Worm (Caenorhabditis elegans) whole organism, L3 larva: ENCODE measurements around the gene snap-1.

Source experiments
- aly-2 ChIP-seq: fragments of 150-350 bp; optimal IDR thresholded peaks from 2 replicates; lab custom pipeline; 2014; ENCODE audit warnings: missing biosample characterization, missing genetic modification characterization
- ama-1 ChIP-seq: fragments of 150-350 bp; optimal IDR thresholded peaks from 2 replicates; lab custom pipeline; 2018
- ceh-16 ChIP-seq: sonication (generic microtip); optimal IDR thresholded peaks from 2 replicates; lab custom pipeline; 2017; ENCODE audit warnings: missing biosample characterization, missing genetic modification characterization
- ceh-28 ChIP-seq: fragments of 150-350 bp; optimal IDR thresholded peaks from 2 replicates; lab custom pipeline; 2014; ENCODE audit warnings: missing biosample characterization, missing genetic modification reagents, missing genetic modification characterization
- ceh-9 ChIP-seq: sonication (generic microtip); optimal IDR thresholded peaks from 2 replicates; lab custom pipeline; 2018; ENCODE audit warnings: missing biosample characterization, missing genetic modification characterization
- egl-27 ChIP-seq: sonication (generic microtip); optimal IDR thresholded peaks from 4 replicates; lab custom pipeline; 2017; ENCODE audit warnings: missing biosample characterization, missing genetic modification reagents, missing genetic modification characterization
- egl-5 ChIP-seq: fragments of 150-350 bp; optimal IDR thresholded peaks from 2 replicates; lab custom pipeline; 2017; ENCODE audit warnings: missing biosample characterization, missing genetic modification reagents, missing genetic modification characterization, inconsistent platforms
- elt-1 ChIP-seq: fragments of 150-350 bp; optimal IDR thresholded peaks from 2 replicates; lab custom pipeline; 2014; ENCODE audit warnings: missing biosample characterization, missing genetic modification characterization
- elt-2 ChIP-seq: sonication (generic microtip); optimal IDR thresholded peaks from 2 replicates; lab custom pipeline; 2016; ENCODE audit warnings: missing genetic modification reagents, mild to moderate bottlenecking, missing genetic modification characterization, missing compliant biosample characterization
- elt-3 ChIP-seq, 3 experiments: fragments of 150-350 bp in 1 of 3; sonication (generic microtip) in 2 of 3; optimal IDR thresholded peaks; 2 replicates in 2 of 3; 4 replicates in 1 of 3; lab custom pipeline; 2014 to 2017; ENCODE audit warnings: missing biosample characterization in 3 of 3, missing genetic modification characterization in 3 of 3
- fkh-2 ChIP-seq: fragments of 150-350 bp; optimal IDR thresholded peaks from 2 replicates; lab custom pipeline; 2014; ENCODE audit warnings: missing biosample characterization, missing genetic modification reagents, missing genetic modification characterization
- lin-39 ChIP-seq: fragments of 150-350 bp; optimal IDR thresholded peaks from 2 replicates; lab custom pipeline; 2018; ENCODE audit warnings: missing biosample characterization, missing genetic modification reagents, missing genetic modification characterization
- mdl-1 ChIP-seq: fragments of 150-350 bp; optimal IDR thresholded peaks from 2 replicates; lab custom pipeline; 2014; ENCODE audit warnings: missing biosample characterization, missing genetic modification characterization
- mml-1 ChIP-seq: fragments of 150-350 bp; sonication (generic microtip); optimal IDR thresholded peaks from 3 replicates; lab custom pipeline; 2014; ENCODE audit warnings: missing biosample characterization, missing genetic modification characterization
- nhr-11 ChIP-seq: fragments of 150-350 bp; optimal IDR thresholded peaks from 2 replicates; lab custom pipeline; 2014; ENCODE audit warnings: missing biosample characterization, missing genetic modification characterization
- nhr-12 ChIP-seq: fragments of 150-350 bp; optimal IDR thresholded peaks from 2 replicates; lab custom pipeline; 2014; ENCODE audit warnings: missing biosample characterization, missing genetic modification characterization
- nhr-23 ChIP-seq: fragments of 150-350 bp; optimal IDR thresholded peaks from 2 replicates; lab custom pipeline; 2014; ENCODE audit warnings: missing biosample characterization, missing genetic modification reagents, missing genetic modification characterization
- nhr-43 ChIP-seq: sonication (generic microtip); optimal IDR thresholded peaks from 2 replicates; lab custom pipeline; 2016; ENCODE audit warnings: mild to moderate bottlenecking, missing genetic modification characterization, missing compliant biosample characterization; ENCODE audit not compliant: poor library complexity, severe bottlenecking
- nhr-67 ChIP-seq: fragments of 150-350 bp; optimal IDR thresholded peaks from 2 replicates; lab custom pipeline; 2014; ENCODE audit warnings: missing biosample characterization, missing genetic modification characterization
- nhr-76 ChIP-seq: fragments of 150-350 bp; sonication (generic microtip); optimal IDR thresholded peaks from 5 replicates; lab custom pipeline; 2014; ENCODE audit warnings: missing biosample characterization, missing genetic modification characterization
- nhr-77 ChIP-seq: fragments of 150-350 bp; optimal IDR thresholded peaks from 2 replicates; lab custom pipeline; 2014; ENCODE audit warnings: missing biosample characterization, missing genetic modification characterization
- pha-4 ChIP-seq: fragments of 150-350 bp; optimal IDR thresholded peaks from 2 replicates; lab custom pipeline; 2014; ENCODE audit warnings: missing biosample characterization, missing genetic modification reagents, missing genetic modification characterization
- pqm-1 ChIP-seq: fragments of 150-350 bp; optimal IDR thresholded peaks from 2 replicates; lab custom pipeline; 2017; ENCODE audit warnings: missing biosample characterization, missing genetic modification characterization, inconsistent platforms
- snpc-4 ChIP-seq: fragments of 150-350 bp; optimal IDR thresholded peaks from 2 replicates; lab custom pipeline; 2014; ENCODE audit warnings: missing biosample characterization, missing genetic modification characterization
- zag-1 ChIP-seq: fragments of 150-350 bp; optimal IDR thresholded peaks from 2 replicates; lab custom pipeline; 2014; ENCODE audit warnings: missing biosample characterization, missing genetic modification characterization
- ztf-11 ChIP-seq: fragments of 150-350 bp; optimal IDR thresholded peaks from 2 replicates; lab custom pipeline; 2014; ENCODE audit warnings: missing biosample characterization, missing genetic modification characterization
- ztf-4 ChIP-seq: fragments of 150-350 bp; optimal IDR thresholded peaks from 2 replicates; lab custom pipeline; 2014; ENCODE audit warnings: missing biosample characterization, missing genetic modification characterization

Gene snap-1

DNA sequence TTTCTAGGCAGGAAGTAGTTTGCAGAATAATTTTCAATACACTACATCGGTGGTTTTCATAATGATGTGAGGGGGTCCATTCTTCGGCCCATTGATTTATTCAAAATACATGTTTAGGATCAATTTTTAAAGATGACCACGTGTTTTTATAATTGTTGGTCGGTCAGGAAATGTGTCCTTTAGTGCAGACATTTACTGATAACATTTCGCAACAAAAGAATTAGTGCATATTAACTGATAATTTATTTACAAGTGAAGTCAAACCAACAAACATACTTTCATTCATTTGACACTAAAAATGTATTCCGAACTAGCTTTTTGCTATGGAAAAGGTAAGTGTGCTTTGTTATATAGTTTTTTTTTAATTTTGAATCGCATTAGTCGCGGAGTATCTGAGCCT is 31.3 kb downstream of the snap-1 start, which contains the start of gene F20D6.5:
F20D6.5 (plus strand) TSS at position 259 of the 400 bp plus-strand sequence.
- TF ChIP-seq nhr-11 (tag; lab: Kevin White, UChicago), result no peak
- no peak for TF ChIP-seq egl-5 (tag; lab: Kevin White, UChicago)
- TF ChIP-seq ceh-9, result no peak
- TF ChIP-seq elt-2 (tag; lab: Kevin White, UChicago), result peak; percentile 61
- TF ChIP-seq pqm-1, result peak; percentile 83
- TF ChIP-seq nhr-12 (tag; lab: Kevin White, UChicago), result no peak

- TF ChIP-seq egl-27 (tag; lab: Kevin White, UChicago), result no peak
- peak; percentile 7 for TF ChIP-seq pha-4 (tag; lab: Kevin White, UChicago)
These were observed 32.8 kb downstream of the snap-1 start for ce11 chrV:8163199-8163598.

DNA sequence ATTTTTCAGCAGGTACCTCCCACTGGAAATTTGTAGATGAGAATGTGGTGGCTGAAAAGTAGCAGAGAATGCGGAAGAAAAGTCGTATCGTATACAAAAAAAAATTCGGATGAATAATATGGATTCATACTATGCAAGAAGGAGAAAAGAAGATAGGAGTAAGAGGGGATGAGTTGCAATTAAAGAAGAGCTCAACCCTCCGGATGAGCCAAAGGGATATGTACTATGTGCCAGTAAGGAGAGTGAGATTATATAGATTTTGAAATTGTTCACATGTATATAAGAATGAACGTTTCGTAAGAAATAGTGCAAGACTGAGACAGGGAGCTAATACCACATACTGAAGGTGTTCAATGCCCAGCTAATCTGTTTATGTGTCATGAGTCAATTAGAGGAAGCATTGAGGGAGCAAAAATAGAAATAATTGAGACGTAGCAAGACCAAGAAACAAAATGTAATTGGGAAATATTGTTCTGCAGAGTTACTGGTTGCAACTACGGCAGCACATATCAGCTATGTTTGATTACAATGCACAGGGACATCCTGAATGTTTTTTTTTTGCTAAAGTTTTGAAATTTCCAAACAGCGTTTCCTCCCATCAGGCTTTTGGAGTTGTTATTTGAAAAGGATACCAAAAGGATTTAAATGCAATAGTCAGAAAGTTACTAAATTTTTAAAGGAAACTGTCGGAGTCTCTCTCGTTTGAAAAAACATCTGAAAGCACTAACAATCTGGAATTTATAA is 38.0 kb downstream of the snap-1 start, which contains the start of gene F20D6.8:
F20D6.8 (minus strand) TSS at position 51 of the 744 bp plus-strand sequence.
- TF ChIP-seq ceh-16 (no peak), elt-1 (tag; lab: Kevin White, UChicago) (no peak), nhr-77 (tag; lab: Kevin White, UChicago) (no peak), snpc-4 (no peak), ztf-11 (tag; lab: Kevin White, UChicago) (no peak), mdl-1 (tag; lab: Kevin White, UChicago) (no peak), nhr-23 (tag; lab: Kevin White, UChicago) (no peak), ama-1 (lab: Kevin White, UChicago) (no peak), elt-3 (tag; optimal IDR thresholded peaks at IDR 0.05; lab: Kevin White, UChicago) (no peak), pha-4 (tag; lab: Kevin White, UChicago) (no peak), nhr-43 (tag; lab: Kevin White, UChicago) (no peak)

DNA sequence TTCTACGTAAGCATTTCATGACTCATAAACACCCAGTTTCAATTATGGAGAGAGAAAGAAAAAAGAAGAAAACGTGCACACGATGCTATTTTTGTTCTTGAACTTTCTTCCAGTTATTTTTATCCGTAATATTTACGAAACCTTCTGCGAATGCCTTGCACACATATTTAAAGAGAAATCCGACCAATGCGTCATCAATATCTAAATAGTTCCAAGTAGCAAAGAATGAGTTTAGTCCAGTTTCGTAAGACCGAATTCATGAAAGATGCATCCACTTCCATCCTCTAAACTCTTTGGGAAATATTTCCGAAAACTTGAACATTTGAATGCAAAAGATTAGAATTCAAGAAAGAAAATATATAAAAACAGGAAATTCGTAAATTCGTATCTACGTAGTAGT is 38.7 kb downstream of the snap-1 start:
- TF ChIP-seq mml-1 (tag; lab: Kevin White, UChicago) (no peak), ztf-11 (tag; lab: Kevin White, UChicago) (no peak), lin-39 (tag; lab: Kevin White, UChicago) (no peak), ama-1 (lab: Kevin White, UChicago) (no peak), pqm-1 (no peak), egl-5 (tag; lab: Kevin White, UChicago) (no peak), nhr-76 (no peak), elt-1 (tag; lab: Kevin White, UChicago) (no peak), nhr-67 (tag; lab: Kevin White, UChicago) (no peak), pha-4 (tag; lab: Kevin White, UChicago) (no peak)

DNA sequence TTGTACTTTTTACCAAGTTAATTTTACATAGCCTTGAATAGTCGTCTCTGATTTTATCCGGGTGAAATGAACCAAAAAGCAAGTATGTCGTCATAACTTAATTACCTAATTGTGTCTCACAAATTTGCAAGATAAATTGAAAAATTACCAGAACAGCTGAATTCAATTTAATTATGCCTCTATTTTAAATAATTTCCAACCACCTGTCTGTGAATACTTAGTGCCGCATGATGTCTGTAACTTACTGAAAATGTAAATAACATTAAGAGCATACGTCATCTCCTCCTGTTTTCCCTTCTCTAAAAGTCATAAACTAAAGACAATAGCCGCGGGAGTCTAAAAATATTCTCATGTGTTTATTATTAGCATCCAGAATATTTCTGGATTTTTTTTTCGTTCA is 39.9 kb downstream of the snap-1 start:
- TF ChIP-seq zag-1, result no peak
- TF ChIP-seq ceh-28 (tag; lab: Kevin White, UChicago), result no peak
- TF ChIP-seq pha-4 (tag; lab: Kevin White, UChicago), result no peak
- no peak for TF ChIP-seq ztf-4 (tag; lab: Kevin White, UChicago)
- no peak for TF ChIP-seq nhr-77 (tag; lab: Kevin White, UChicago)

- TF ChIP-seq fkh-2 (tag; lab: Kevin White, UChicago), result no peak
These were observed 41.3 kb downstream of the snap-1 start for ce11 chrV:8171688-8172087.

DNA sequence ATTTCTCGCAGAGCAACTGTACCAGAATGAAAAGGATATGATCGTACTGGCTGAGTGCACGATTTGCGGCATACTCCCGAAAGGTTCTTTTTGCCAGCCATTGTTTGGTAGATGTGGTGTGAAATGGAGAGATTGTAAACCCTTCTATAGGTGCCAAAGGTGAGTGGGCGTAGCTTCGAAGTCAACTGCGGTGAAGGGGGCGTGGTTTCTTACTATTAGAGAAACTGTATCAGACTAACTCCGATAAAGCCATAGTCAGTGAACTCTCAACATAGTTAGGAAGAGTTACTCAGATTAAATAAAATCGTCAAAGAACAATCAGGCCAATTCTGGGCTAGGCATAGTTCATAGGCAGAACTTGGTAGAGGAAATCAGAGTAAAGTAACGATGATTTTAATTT is 46.9 kb downstream of the snap-1 start, which contains the start of gene F20D6.9:
F20D6.9 (minus strand) TSS at position 101 of the 400 bp plus-strand sequence.
- no peak for TF ChIP-seq nhr-76
- TF ChIP-seq aly-2 (tag; lab: Kevin White, UChicago), result no peak
- no peak for TF ChIP-seq elt-1 (tag; lab: Kevin White, UChicago)
